Fruit fly (Drosophila melanogaster) whole organism, adult: ENCODE measurements around the gene Ipp.

Experiments used
- CG11617 ChIP-seq: fragments of 200-800 bp; sonication (Bioruptor generic); optimal IDR thresholded peaks from 2 replicates; lab custom pipeline; 2017; ENCODE audit warnings: mild to moderate bottlenecking, missing biosample characterization, missing genetic modification reagents, missing genetic modification characterization
- CG12768 ChIP-seq: fragments of 200-800 bp; sonication (Bioruptor generic); optimal IDR thresholded peaks from 2 replicates; lab custom pipeline; 2017; ENCODE audit warnings: missing biosample characterization, missing genetic modification characterization, mild to moderate bottlenecking, moderate library complexity, missing genetic modification reagents
- CG14711 ChIP-seq: fragments of 200-800 bp; sonication (Bioruptor generic); optimal IDR thresholded peaks from 2 replicates; lab custom pipeline; 2018; ENCODE audit warnings: missing biosample characterization, mild to moderate bottlenecking, missing genetic modification characterization, moderate library complexity
- CG1620 ChIP-seq: fragments of 200-800 bp; sonication (Bioruptor generic); optimal IDR thresholded peaks from 2 replicates; lab custom pipeline; 2016; ENCODE audit warnings: missing biosample characterization, missing genetic modification characterization
- CG33017 ChIP-seq: fragments of 200-800 bp; sonication (Bioruptor generic); optimal IDR thresholded peaks from 2 replicates; lab custom pipeline; 2018; ENCODE audit warnings: missing biosample characterization, mild to moderate bottlenecking, missing genetic modification characterization, moderate library complexity
- CG5204 ChIP-seq: fragments of 200-800 bp; sonication (Bioruptor generic); optimal IDR thresholded peaks from 2 replicates; lab custom pipeline; 2016; ENCODE audit warnings: missing biosample characterization, missing genetic modification characterization
- CG7045 ChIP-seq: fragments of 200-800 bp; sonication (Bioruptor generic); optimal IDR thresholded peaks from 2 replicates; lab custom pipeline; 2017; ENCODE audit warnings: missing biosample characterization, mild to moderate bottlenecking, missing genetic modification characterization
- CG7101 ChIP-seq: fragments of 200-800 bp; sonication (Bioruptor generic); optimal IDR thresholded peaks from 2 replicates; lab custom pipeline; 2018; ENCODE audit warnings: missing biosample characterization, mild to moderate bottlenecking, missing genetic modification characterization, moderate library complexity
- Clk ChIP-seq: fragments of 200-800 bp; sonication (Bioruptor generic); optimal IDR thresholded peaks from 2 replicates; lab custom pipeline; 2017; ENCODE audit warnings: missing biosample characterization, missing genetic modification characterization
- Crg-1 ChIP-seq: fragments of 200-800 bp; sonication (Bioruptor generic); optimal IDR thresholded peaks from 2 replicates; lab custom pipeline; 2016; ENCODE audit warnings: missing biosample characterization, missing genetic modification characterization
- Hr96 ChIP-seq: fragments of 200-800 bp; sonication (Bioruptor generic); optimal IDR thresholded peaks from 2 replicates; lab custom pipeline; 2016; ENCODE audit warnings: missing biosample characterization, missing genetic modification characterization
- Mnt ChIP-seq: fragments of 200-800 bp; sonication (Bioruptor generic); optimal IDR thresholded peaks from 2 replicates; lab custom pipeline; 2016; ENCODE audit warnings: missing biosample characterization, mild to moderate bottlenecking, missing genetic modification characterization
- bab1 ChIP-seq: fragments of 200-800 bp; sonication (Bioruptor generic); optimal IDR thresholded peaks from 3 replicates; lab custom pipeline; 2019; ENCODE audit warnings: missing biosample characterization, mild to moderate bottlenecking, missing genetic modification characterization, moderate library complexity
- cic ChIP-seq: fragments of 200-800 bp; sonication (Bioruptor generic); optimal IDR thresholded peaks from 2 replicates; lab custom pipeline; 2017; ENCODE audit warnings: missing biosample characterization, mild to moderate bottlenecking, missing genetic modification characterization, moderate library complexity
- cnc ChIP-seq, 2 experiments: fragments of >200 bp; optimal IDR thresholded peaks; 2 replicates each; lab custom pipeline; 2017
- kay ChIP-seq: fragments of 200-800 bp; sonication (Bioruptor generic); peaks from one replicate; lab custom pipeline; 2016; ENCODE audit warnings: missing biosample characterization, missing genetic modification characterization, borderline replicate concordance
- ovo ChIP-seq: fragments of 200-800 bp; sonication (Bioruptor generic); optimal IDR thresholded peaks from 2 replicates; lab custom pipeline; 2016; ENCODE audit warnings: missing biosample characterization, missing genetic modification characterization
- pad ChIP-seq: fragments of 200-800 bp; sonication (Bioruptor generic); optimal IDR thresholded peaks from 3 replicates; lab custom pipeline; 2017; ENCODE audit warnings: missing biosample characterization, missing genetic modification characterization, mild to moderate bottlenecking, moderate library complexity, missing genetic modification reagents
- tj ChIP-seq: fragments of 200-800 bp; sonication (Bioruptor generic); optimal IDR thresholded peaks from 3 replicates; lab custom pipeline; 2017; ENCODE audit warnings: missing biosample characterization, mild to moderate bottlenecking, missing genetic modification characterization, moderate library complexity
- toe ChIP-seq: fragments of 200-800 bp; sonication (Bioruptor generic); optimal IDR thresholded peaks from 2 replicates; lab custom pipeline; 2016; ENCODE audit warnings: missing biosample characterization, missing genetic modification characterization

Gene Ipp

dm6 chr3R:13984922-13985581 is 26.5 kb downstream of the Ipp start:
- TF ChIP-seq toe (GFP tag; lab: Kevin White, UChicago) (no peak), Crg-1 (GFP tag; lab: Kevin White, UChicago) (no peak), CG7045 (GFP tag; lab: Kevin White, UChicago) (peak; percentile 18), tj (GFP tag; lab: Kevin White, UChicago) (no peak), pad (GFP tag; lab: Kevin White, UChicago) (no peak), Clk (GFP tag; lab: Kevin White, UChicago) (no peak), CG11617 (GFP tag; lab: Kevin White, UChicago) (no peak), Hr96 (GFP tag; lab: Kevin White, UChicago) (no peak), CG5204 (GFP tag; lab: Kevin White, UChicago) (no peak), CG14711 (tag; lab: Kevin White, UChicago) (peak; percentile 23), CG12768 (GFP tag; lab: Kevin White, UChicago) (peak; percentile 14), Mnt (GFP tag; lab: Kevin White, UChicago) (no peak), cic (GFP tag; lab: Kevin White, UChicago) (no peak), CG33017 (tag; lab: Kevin White, UChicago) (peak; percentile 9), CG7101 (peak; percentile 61), cnc (optimal IDR thresholded peaks at IDR 0.05; lab: Kevin White, UChicago) (no peak), kay (no peak)

- TF ChIP-seq bab1 (GFP tag; lab: Kevin White, UChicago) = no peak
- TF ChIP-seq kay = peak; percentile 57
- TF ChIP-seq CG33017 (tag; lab: Kevin White, UChicago) = no peak
Observed at dm6 chr3R:13986648-13987047, 28.1 kb downstream of the Ipp start.

dm6 chr3R:13988923-13989436 is 30.4 kb downstream of the Ipp start:
- no peak for TF ChIP-seq CG5204 (GFP tag; lab: Kevin White, UChicago)
- no peak for TF ChIP-seq cnc (optimal IDR thresholded peaks at IDR 0.05; lab: Kevin White, UChicago)
- no peak for TF ChIP-seq CG1620 (GFP tag; lab: Kevin White, UChicago)
- TF ChIP-seq CG7101 = no peak
- TF ChIP-seq bab1 (GFP tag; lab: Kevin White, UChicago) = no peak
- TF ChIP-seq kay = no peak
- no peak for TF ChIP-seq ovo
- TF ChIP-seq CG11617 (GFP tag; lab: Kevin White, UChicago) = no peak
- no peak for TF ChIP-seq pad (GFP tag; lab: Kevin White, UChicago)
- TF ChIP-seq tj (GFP tag; lab: Kevin White, UChicago) = no peak
- TF ChIP-seq Crg-1 (GFP tag; lab: Kevin White, UChicago) = no peak
- TF ChIP-seq CG7045 (GFP tag; lab: Kevin White, UChicago) = no peak

- TF ChIP-seq cic (GFP tag; lab: Kevin White, UChicago) (no peak), CG14711 (tag; lab: Kevin White, UChicago) (no peak), Clk (GFP tag; lab: Kevin White, UChicago) (no peak), CG7045 (GFP tag; lab: Kevin White, UChicago) (no peak), bab1 (GFP tag; lab: Kevin White, UChicago) (no peak), Crg-1 (GFP tag; lab: Kevin White, UChicago) (no peak), CG1620 (GFP tag; lab: Kevin White, UChicago) (no peak), CG11617 (GFP tag; lab: Kevin White, UChicago) (no peak), Hr96 (GFP tag; lab: Kevin White, UChicago) (no peak), kay (no peak), cnc (optimal IDR thresholded peaks at IDR 0.05; lab: Kevin White, UChicago) (no peak), toe (GFP tag; lab: Kevin White, UChicago) (no peak)
Observed at dm6 chr3R:13989453-13989852, 30.9 kb downstream of the Ipp start.

- TF ChIP-seq toe (GFP tag; lab: Kevin White, UChicago) = no peak
- TF ChIP-seq CG14711 (tag; lab: Kevin White, UChicago) = no peak
- no peak for TF ChIP-seq CG7045 (GFP tag; lab: Kevin White, UChicago)
- no peak for TF ChIP-seq CG33017 (tag; lab: Kevin White, UChicago)
- TF ChIP-seq ovo = no peak
- no peak for TF ChIP-seq Mnt (GFP tag; lab: Kevin White, UChicago)
- TF ChIP-seq tj (GFP tag; lab: Kevin White, UChicago) = no peak
- TF ChIP-seq kay = no peak
- no peak for TF ChIP-seq bab1 (GFP tag; lab: Kevin White, UChicago)
- no peak for TF ChIP-seq cnc (optimal IDR thresholded peaks at IDR 0.05; lab: Kevin White, UChicago)
- no peak for TF ChIP-seq cic (GFP tag; lab: Kevin White, UChicago)
- TF ChIP-seq CG5204 (GFP tag; lab: Kevin White, UChicago) = no peak
- TF ChIP-seq CG7101 = no peak
- no peak for TF ChIP-seq CG1620 (GFP tag; lab: Kevin White, UChicago)
- TF ChIP-seq Clk (GFP tag; lab: Kevin White, UChicago) = no peak
- TF ChIP-seq Hr96 (GFP tag; lab: Kevin White, UChicago) = no peak
- TF ChIP-seq CG12768 (GFP tag; lab: Kevin White, UChicago) = no peak
- no peak for TF ChIP-seq pad (GFP tag; lab: Kevin White, UChicago)
- no peak for TF ChIP-seq CG11617 (GFP tag; lab: Kevin White, UChicago)
Observed at dm6 chr3R:13990109-13990508, 31.5 kb downstream of the Ipp start.

dm6 chr3R:13992126-13992535 is 33.5 kb downstream of the Ipp start:
- TF ChIP-seq Mnt (GFP tag; lab: Kevin White, UChicago) (no peak), CG12768 (GFP tag; lab: Kevin White, UChicago) (no peak), toe (GFP tag; lab: Kevin White, UChicago) (no peak), CG5204 (GFP tag; lab: Kevin White, UChicago) (no peak), CG7045 (GFP tag; lab: Kevin White, UChicago) (no peak), CG14711 (tag; lab: Kevin White, UChicago) (no peak), cnc (optimal IDR thresholded peaks at IDR 0.05; lab: Kevin White, UChicago) (no peak), bab1 (GFP tag; lab: Kevin White, UChicago) (no peak), CG33017 (tag; lab: Kevin White, UChicago) (no peak), Hr96 (GFP tag; lab: Kevin White, UChicago) (no peak)
